Fruit fly (Drosophila melanogaster): ENCODE results near the gene CG42713.

dm6 chr2L:8897954-8898713 is 6.9 kb downstream of the CG42713 start:
- TF ChIP-seq CG14711 (tag; optimal IDR thresholded peaks at IDR 0.05) (peak; percentile 46), CG7045 (GFP tag; optimal IDR thresholded peaks at IDR 0.05) (no peak), CG5204 (GFP tag; optimal IDR thresholded peaks at IDR 0.05) (peak; percentile 45), Mnt (GFP tag; optimal IDR thresholded peaks at IDR 0.05) (no peak)

All from whole organism, adult.